Worm (Caenorhabditis elegans) whole organism, mixed stage, embryonic: ENCODE results near the gene F25F2.1.

Experiments used
- M03D4.4 ChIP-seq: sonication (generic microtip); optimal IDR thresholded peaks from 2 replicates; lab custom pipeline; 2017; ENCODE audit warnings: mild to moderate bottlenecking, missing genetic modification characterization, missing compliant biosample characterization
- bed-3 ChIP-seq: fragments of 200-800 bp; sonication (Bioruptor generic); optimal IDR thresholded peaks from 3 replicates; lab custom pipeline; 2018; ENCODE audit warnings: mild to moderate bottlenecking, missing genetic modification characterization, moderate library complexity, missing compliant biosample characterization
- blmp-1 ChIP-seq: fragments of 150-350 bp; optimal IDR thresholded peaks from 2 replicates; lab custom pipeline; 2014; ENCODE audit warnings: missing biosample characterization, missing genetic modification characterization
- ceh-39 ChIP-seq: fragments of 150-350 bp; optimal IDR thresholded peaks from 2 replicates; lab custom pipeline; 2014; ENCODE audit warnings: missing biosample characterization, missing genetic modification characterization
- ceh-43 ChIP-seq: fragments of 200-800 bp; sonication (Bioruptor generic); optimal IDR thresholded peaks from 2 replicates; lab custom pipeline; 2018; ENCODE audit warnings: mild to moderate bottlenecking, missing genetic modification characterization, moderate library complexity, missing compliant biosample characterization
- ceh-83 ChIP-seq: fragments of 200-800 bp; sonication (Bioruptor generic); optimal IDR thresholded peaks from 2 replicates; lab custom pipeline; 2018; ENCODE audit warnings: mild to moderate bottlenecking, missing genetic modification characterization, missing compliant biosample characterization
- ces-1 ChIP-seq: fragments of 150-350 bp; optimal IDR thresholded peaks from 2 replicates; lab custom pipeline; 2014; ENCODE audit warnings: missing biosample characterization, missing genetic modification reagents, missing genetic modification characterization
- cnd-1 ChIP-seq: fragments of 200-800 bp; sonication (Bioruptor generic); optimal IDR thresholded peaks from 2 replicates; lab custom pipeline; 2018; ENCODE audit warnings: mild to moderate bottlenecking, missing genetic modification characterization, missing compliant biosample characterization
- drap-1 ChIP-seq: fragments of 200-800 bp; sonication (Bioruptor generic); optimal IDR thresholded peaks from 3 replicates; lab custom pipeline; 2018; ENCODE audit warnings: mild to moderate bottlenecking, missing genetic modification characterization, missing compliant biosample characterization
- elt-1 ChIP-seq: sonication (generic microtip); optimal IDR thresholded peaks from 2 replicates; lab custom pipeline; 2017; ENCODE audit warnings: missing genetic modification characterization, mild to moderate bottlenecking, missing compliant biosample characterization, antibody characterized with exemption, moderate library complexity, borderline replicate concordance; ENCODE audit not compliant: insufficient read depth
- elt-3 ChIP-seq: fragments of 150-350 bp; optimal IDR thresholded peaks from 2 replicates; lab custom pipeline; 2014; ENCODE audit warnings: missing biosample characterization, missing genetic modification characterization
- flh-1 ChIP-seq: fragments of 200-800 bp; sonication (Bioruptor generic); optimal IDR thresholded peaks from 2 replicates; lab custom pipeline; 2018; ENCODE audit warnings: mild to moderate bottlenecking, missing genetic modification characterization, moderate library complexity, missing compliant biosample characterization
- ham-2 ChIP-seq: fragments of 200-800 bp; sonication (Bioruptor generic); optimal IDR thresholded peaks from 2 replicates; lab custom pipeline; 2018; ENCODE audit warnings: mild to moderate bottlenecking, missing genetic modification characterization, missing compliant biosample characterization
- hlh-1 ChIP-seq: fragments of 150-350 bp; optimal IDR thresholded peaks from 2 replicates; lab custom pipeline; 2014; ENCODE audit warnings: missing biosample characterization, missing genetic modification reagents, missing genetic modification characterization
- lin-13 ChIP-seq: fragments of 150-350 bp; optimal IDR thresholded peaks from 2 replicates; lab custom pipeline; 2014; ENCODE audit warnings: missing biosample characterization, missing genetic modification characterization
- lin-32 ChIP-seq: fragments of 200-800 bp; sonication (Bioruptor generic); optimal IDR thresholded peaks from 2 replicates; lab custom pipeline; 2018; ENCODE audit warnings: mild to moderate bottlenecking, missing genetic modification characterization, missing compliant biosample characterization
- lsy-2 ChIP-seq: fragments of 150-350 bp; optimal IDR thresholded peaks from 2 replicates; lab custom pipeline; 2014; ENCODE audit warnings: missing biosample characterization, missing genetic modification characterization
- mab-5 ChIP-seq: fragments of 150-350 bp; optimal IDR thresholded peaks from 2 replicates; lab custom pipeline; 2014; ENCODE audit warnings: missing biosample characterization, missing genetic modification characterization
- mep-1 ChIP-seq: fragments of 150-350 bp; optimal IDR thresholded peaks from 2 replicates; lab custom pipeline; 2017; ENCODE audit warnings: missing biosample characterization, missing genetic modification reagents, missing genetic modification characterization, inconsistent platforms
- mls-2 ChIP-seq: sonication (generic microtip); optimal IDR thresholded peaks from 2 replicates; lab custom pipeline; 2016; ENCODE audit warnings: mild to moderate bottlenecking, missing genetic modification characterization, moderate library complexity, missing compliant biosample characterization
- nhr-12 ChIP-seq: fragments of 150-350 bp; optimal IDR thresholded peaks from 2 replicates; lab custom pipeline; 2014; ENCODE audit warnings: missing biosample characterization, missing genetic modification characterization
- nhr-2 ChIP-seq: fragments of 150-350 bp; optimal IDR thresholded peaks from 2 replicates; lab custom pipeline; 2014; ENCODE audit warnings: missing biosample characterization, missing genetic modification characterization
- nhr-237 ChIP-seq: fragments of 150-350 bp; optimal IDR thresholded peaks from 2 replicates; lab custom pipeline; 2014; ENCODE audit warnings: missing biosample characterization, missing genetic modification characterization
- nhr-28 ChIP-seq: fragments of 150-350 bp; optimal IDR thresholded peaks from 2 replicates; lab custom pipeline; 2014; ENCODE audit warnings: missing biosample characterization, missing genetic modification characterization
- nhr-76 ChIP-seq: sonication (generic microtip); optimal IDR thresholded peaks from 2 replicates; lab custom pipeline; 2017; ENCODE audit warnings: missing biosample characterization, missing genetic modification characterization
- pha-4 ChIP-seq: fragments of 150-350 bp; optimal IDR thresholded peaks from 2 replicates; lab custom pipeline; 2018; ENCODE audit warnings: missing biosample characterization, missing genetic modification reagents, missing genetic modification characterization
- sem-2 ChIP-seq: fragments of 200-800 bp; sonication (Bioruptor generic); optimal IDR thresholded peaks from 2 replicates; lab custom pipeline; 2018; ENCODE audit warnings: mild to moderate bottlenecking, missing genetic modification characterization, missing compliant biosample characterization
- snpc-4 ChIP-seq: fragments of 150-350 bp; optimal IDR thresholded peaks from 2 replicates; lab custom pipeline; 2014; ENCODE audit warnings: missing biosample characterization, missing genetic modification characterization
- sptf-1 ChIP-seq: sonication (generic microtip); optimal IDR thresholded peaks from 2 replicates; lab custom pipeline; 2017; ENCODE audit warnings: mild to moderate bottlenecking, missing genetic modification characterization, moderate library complexity, missing compliant biosample characterization
- tbx-8 ChIP-seq: fragments of 200-800 bp; sonication (Bioruptor generic); optimal IDR thresholded peaks from 2 replicates; lab custom pipeline; 2018; ENCODE audit warnings: mild to moderate bottlenecking, missing genetic modification characterization, moderate library complexity, missing compliant biosample characterization
- unc-120 ChIP-seq: sonication (generic microtip); optimal IDR thresholded peaks from 2 replicates; lab custom pipeline; 2017; ENCODE audit warnings: missing genetic modification characterization, missing compliant biosample characterization; ENCODE audit not compliant: poor library complexity, severe bottlenecking
- unc-39 ChIP-seq: fragments of 150-350 bp; optimal IDR thresholded peaks from 2 replicates; lab custom pipeline; 2014; ENCODE audit warnings: missing biosample characterization, missing genetic modification characterization
- unc-62 ChIP-seq: fragments of 150-350 bp; optimal IDR thresholded peaks from 2 replicates; lab custom pipeline; 2014; ENCODE audit warnings: missing biosample characterization, missing genetic modification reagents, missing genetic modification characterization
- zip-8 ChIP-seq: fragments of 150-350 bp; optimal IDR thresholded peaks from 2 replicates; lab custom pipeline; 2014; ENCODE audit warnings: missing biosample characterization, missing genetic modification characterization
- ztf-11 ChIP-seq: fragments of 150-350 bp; optimal IDR thresholded peaks from 2 replicates; lab custom pipeline; 2014; ENCODE audit warnings: missing biosample characterization, missing genetic modification characterization

F25F2.1 gene

DNA sequence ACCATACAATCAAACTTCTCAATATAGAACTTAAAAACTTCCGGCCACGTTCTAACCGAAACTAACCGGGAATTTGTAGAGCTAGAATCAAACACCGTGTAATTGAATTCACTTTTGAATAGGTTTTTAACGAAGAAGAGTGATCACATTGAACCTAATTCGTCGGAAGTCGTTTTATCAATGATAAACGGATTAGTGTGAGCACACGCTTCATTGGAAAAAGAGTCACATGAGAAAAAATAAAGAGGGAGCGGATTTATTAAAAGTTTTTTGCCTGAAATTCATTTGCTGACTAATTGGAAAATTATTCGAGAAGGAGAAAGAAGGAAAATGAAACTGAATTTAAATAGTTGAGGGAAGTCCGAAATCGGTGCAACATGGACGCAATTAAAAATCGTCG lies 13.0 kb upstream of the F25F2.1 start:
- TF ChIP-seq lsy-2 (tag; lab: Kevin White, UChicago) (no peak), ceh-83 (no peak), mep-1 (no peak), unc-120 (tag; lab: Kevin White, UChicago) (no peak), blmp-1 (no peak), sptf-1 (no peak), nhr-28 (tag; lab: Kevin White, UChicago) (no peak), bed-3 (GFP tag; lab: Kevin White, UChicago) (no peak), pha-4 (tag; lab: Kevin White, UChicago) (no peak), zip-8 (tag; lab: Kevin White, UChicago) (no peak), mab-5 (tag; lab: Kevin White, UChicago) (no peak), ztf-11 (tag; lab: Kevin White, UChicago) (no peak), ces-1 (GFP tag; lab: Kevin White, UChicago) (no peak), ceh-39 (tag; lab: Kevin White, UChicago) (no peak), drap-1 (GFP tag; lab: Kevin White, UChicago) (no peak), tbx-8 (GFP tag; lab: Kevin White, UChicago) (no peak), sem-2 (GFP tag; lab: Kevin White, UChicago) (no peak), nhr-2 (tag; lab: Kevin White, UChicago) (no peak)

- TF ChIP-seq ztf-11 (tag; lab: Kevin White, UChicago) (no peak), zip-8 (tag; lab: Kevin White, UChicago) (peak; percentile 29)
These were observed 12.6 kb upstream of the F25F2.1 start for ce11 chrIII:4496085-4496484.

- TF ChIP-seq nhr-28 (tag; lab: Kevin White, UChicago) (no peak), lin-13 (no peak), blmp-1 (no peak)
- TF ChIP-seq, all 35 proteins: peak for 0
These were observed 9.7 kb upstream of the F25F2.1 start, which contains the start of the genes C07G2.5 and atf-7 for ce11 chrIII:4498938-4499337. TSS of gene C07G2.5 (minus strand) at chrIII:4499038. TSS of gene atf-7 (minus strand) at chrIII:4499045.

DNA sequence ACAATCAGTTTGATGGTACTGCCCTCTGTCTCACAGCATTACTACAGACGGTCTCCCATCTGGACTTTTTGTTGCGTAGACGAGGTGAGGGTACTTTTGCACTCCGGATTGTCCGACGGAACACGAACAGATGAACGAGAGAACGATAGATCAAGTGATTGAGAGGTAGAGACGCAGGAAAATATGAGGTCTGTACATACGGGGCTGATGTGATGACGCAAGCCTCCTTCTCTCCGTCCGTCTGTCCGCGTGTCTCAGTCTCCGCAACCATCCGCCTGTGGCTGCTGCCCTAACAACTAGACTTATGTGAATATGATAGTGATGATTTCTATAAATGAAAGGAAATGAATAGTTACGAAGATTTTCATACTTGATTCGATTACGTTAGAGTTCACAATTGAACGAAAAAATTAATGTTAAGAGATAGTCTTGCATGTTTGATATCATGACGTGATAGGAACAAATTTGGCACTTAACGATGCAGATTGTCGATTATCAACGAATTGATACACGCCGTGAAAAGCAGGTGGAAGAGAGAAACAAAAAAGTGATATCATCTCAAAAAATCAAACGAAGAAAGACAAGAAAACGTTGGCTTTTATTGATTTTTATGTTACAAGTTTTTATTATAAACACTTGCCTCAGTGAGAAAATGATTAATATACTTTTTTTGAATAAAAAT lies 6.0 kb upstream of the F25F2.1 start:
- TF ChIP-seq mab-5 (tag; lab: Kevin White, UChicago) (no peak), ceh-83 (no peak), blmp-1 (no peak), sem-2 (GFP tag; lab: Kevin White, UChicago) (no peak), snpc-4 (no peak), cnd-1 (tag; lab: Kevin White, UChicago) (peak; percentile 83), unc-120 (tag; lab: Kevin White, UChicago) (no peak), lin-13 (no peak), mls-2 (no peak), M03D4.4 (tag; lab: Kevin White, UChicago) (peak; percentile 10), ceh-39 (tag; lab: Kevin White, UChicago) (peak; percentile 53), nhr-2 (tag; lab: Kevin White, UChicago) (peak; percentile 91), ztf-11 (tag; lab: Kevin White, UChicago) (peak; percentile 43), ces-1 (GFP tag; lab: Kevin White, UChicago) (no peak), sptf-1 (peak; percentile 41), hlh-1 (tag; lab: Kevin White, UChicago) (no peak), unc-39 (no peak), unc-62 (peak; percentile 56), drap-1 (GFP tag; lab: Kevin White, UChicago) (no peak), lsy-2 (tag; lab: Kevin White, UChicago) (no peak), nhr-237 (no peak), ham-2 (peak; percentile 34), bed-3 (GFP tag; lab: Kevin White, UChicago) (no peak), pha-4 (tag; lab: Kevin White, UChicago) (peak; percentile 30), flh-1 (no peak), tbx-8 (GFP tag; lab: Kevin White, UChicago) (no peak), zip-8 (tag; lab: Kevin White, UChicago) (peak; percentile 89), nhr-12 (tag; lab: Kevin White, UChicago) (no peak), lin-32 (GFP tag; lab: Kevin White, UChicago) (no peak), mep-1 (peak; percentile 4), elt-1 (tag; lab: Kevin White, UChicago) (no peak), elt-3 (tag; lab: Kevin White, UChicago) (no peak), nhr-76 (tag; lab: Kevin White, UChicago) (no peak), ceh-43 (GFP tag; lab: Kevin White, UChicago) (no peak), nhr-28 (tag; lab: Kevin White, UChicago) (no peak)
- TF ChIP-seq, all 35 proteins: peak for 11
